Fruit fly (Drosophila melanogaster): Measurements from ENCODE around the gene Slh.

DNA sequence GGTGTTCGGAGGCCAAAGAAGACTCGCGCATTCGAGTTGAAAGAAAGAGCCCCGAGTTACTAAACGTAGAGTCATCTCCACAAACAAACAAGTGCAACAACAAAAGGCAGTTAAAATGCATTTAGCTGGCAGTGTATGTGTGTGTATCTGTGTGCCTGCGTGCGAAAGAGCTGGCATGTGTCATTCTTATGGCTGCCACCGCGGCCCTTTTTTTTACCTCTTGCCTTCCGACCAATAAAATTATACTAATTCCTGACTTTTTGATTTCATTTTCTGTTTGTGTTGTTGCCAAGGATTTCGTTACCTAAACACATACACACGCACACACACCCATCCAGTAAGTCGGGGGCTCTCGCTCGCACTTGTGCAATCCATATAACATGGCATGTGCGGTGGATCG is 42.8 kb downstream of the Slh start:
- no peak for TF ChIP-seq Hr78 (GFP tag; optimal IDR thresholded peaks at IDR 0.05)
- no peak for TF ChIP-seq sage (GFP tag; optimal IDR thresholded peaks at IDR 0.05)
- no peak for TF ChIP-seq Sp1 (GFP tag; optimal IDR thresholded peaks at IDR 0.05)
- no peak for TF ChIP-seq br (GFP tag; optimal IDR thresholded peaks at IDR 0.05)
- TF ChIP-seq pan (optimal IDR thresholded peaks at IDR 0.05) = no peak
- no peak for TF ChIP-seq Dif (GFP tag; optimal IDR thresholded peaks at IDR 0.05; ENCODE audit: partially characterized antibody)
- TF ChIP-seq lola (GFP tag; optimal IDR thresholded peaks at IDR 0.05) = no peak

Measured in whole organism, wandering third instar larva.